Fruit fly (Drosophila melanogaster) whole organism, embryonic: ENCODE results near the gene CG34342.

Experiments used
- B-H1 ChIP-seq: fragments of 200-800 bp; sonication (Bioruptor generic); IDR thresholded peaks from 3 replicates; pipeline ENCODE4 v1.3.6; 2022; ENCODE audit warnings: missing biosample characterization, missing genetic modification characterization
- Bdp1 ChIP-seq: fragments of 200-800 bp; sonication (Bioruptor generic); optimal IDR thresholded peaks from 3 replicates; lab custom pipeline; 2016; ENCODE audit warnings: missing biosample characterization, missing genetic modification characterization
- BtbVII ChIP-seq: fragments of 200-800 bp; sonication (Bioruptor generic); optimal IDR thresholded peaks from 3 replicates; lab custom pipeline; 2017; ENCODE audit warnings: missing biosample characterization, mild to moderate bottlenecking, missing genetic modification characterization
- C15 ChIP-seq: fragments of 200-800 bp; sonication (Bioruptor generic); IDR thresholded peaks from 3 replicates; pipeline ENCODE4 v1.3.6; 2022; ENCODE audit warnings: missing biosample characterization, missing genetic modification characterization
- CG10979 ChIP-seq: fragments of 200-800 bp; sonication (Bioruptor generic); optimal IDR thresholded peaks from 2 replicates; lab custom pipeline; 2018; ENCODE audit warnings: missing biosample characterization, mild to moderate bottlenecking, missing genetic modification characterization, moderate library complexity
- CG11085 ChIP-seq: fragments of 200-800 bp; sonication (Bioruptor generic); IDR thresholded peaks from 2 replicates; pipeline ENCODE4 v1.3.6; 2022; ENCODE audit warnings: missing biosample characterization, missing genetic modification characterization
- CG12219 ChIP-seq: fragments of 200-800 bp; sonication (Bioruptor generic); optimal IDR thresholded peaks from 3 replicates; lab custom pipeline; 2018; ENCODE audit warnings: missing biosample characterization, mild to moderate bottlenecking, missing genetic modification characterization
- CG13894 ChIP-seq: fragments of 200-800 bp; sonication (Bioruptor generic); optimal IDR thresholded peaks from 3 replicates; lab custom pipeline; 2018; ENCODE audit warnings: missing biosample characterization, mild to moderate bottlenecking, missing genetic modification characterization, moderate library complexity
- CG14860 ChIP-seq: fragments of 200-800 bp; sonication (Bioruptor generic); IDR thresholded peaks from 3 replicates; pipeline ENCODE4 v1.3.6; 2022; ENCODE audit warnings: missing biosample characterization, missing genetic modification characterization; ENCODE audit not compliant: partially characterized antibody
- CG15601 ChIP-seq: fragments of 200-800 bp; sonication (Bioruptor generic); optimal IDR thresholded peaks from 3 replicates; lab custom pipeline; 2019; ENCODE audit warnings: missing biosample characterization, mild to moderate bottlenecking, missing genetic modification characterization, moderate library complexity
- CG17328 ChIP-seq: fragments of 200-800 bp; sonication (Bioruptor generic); IDR thresholded peaks from 2 replicates; pipeline ENCODE4 v1.3.6; 2022; ENCODE audit warnings: missing biosample characterization, missing genetic modification characterization
- CG17361 ChIP-seq: fragments of 200-800 bp; sonication (Bioruptor generic); IDR thresholded peaks from 3 replicates; pipeline ENCODE4 v1.3.6; 2022; ENCODE audit warnings: missing biosample characterization, missing genetic modification characterization
- CG17829 ChIP-seq: fragments of 200-800 bp; optimal IDR thresholded peaks from 2 replicates; lab custom pipeline; 2019; ENCODE audit warnings: missing biosample characterization, mild to moderate bottlenecking, missing genetic modification characterization, moderate library complexity
- CG18262 ChIP-seq: fragments of 200-800 bp; optimal IDR thresholded peaks from 3 replicates; lab custom pipeline; 2019; ENCODE audit warnings: missing biosample characterization, mild to moderate bottlenecking, missing genetic modification characterization, moderate library complexity
- CG31388 ChIP-seq: fragments of 200-800 bp; sonication (Bioruptor generic); optimal IDR thresholded peaks from 2 replicates; lab custom pipeline; 2016; ENCODE audit warnings: missing biosample characterization, missing genetic modification characterization
- CG32532 ChIP-seq: fragments of 200-800 bp; sonication (Bioruptor generic); IDR thresholded peaks from 2 replicates; pipeline ENCODE4 v1.3.6; 2022; ENCODE audit warnings: missing biosample characterization, missing genetic modification characterization
- CG3281 ChIP-seq: fragments of 200-800 bp; sonication (Bioruptor generic); optimal IDR thresholded peaks from 3 replicates; lab custom pipeline; 2017; ENCODE audit warnings: missing biosample characterization, mild to moderate bottlenecking, missing genetic modification characterization
- CG5245 ChIP-seq: fragments of 200-800 bp; sonication (Bioruptor generic); optimal IDR thresholded peaks from 3 replicates; lab custom pipeline; 2016; ENCODE audit warnings: missing biosample characterization, missing genetic modification characterization
- CG6689 ChIP-seq: fragments of 200-800 bp; sonication (Bioruptor generic); IDR thresholded peaks from 2 replicates; pipeline ENCODE4 v1.3.6; 2022; ENCODE audit warnings: missing biosample characterization, missing genetic modification characterization
- CG6813 ChIP-seq: fragments of 200-800 bp; sonication (Bioruptor generic); optimal IDR thresholded peaks from 2 replicates; lab custom pipeline; 2017; ENCODE audit warnings: missing biosample characterization, missing genetic modification characterization, mild to moderate bottlenecking, moderate library complexity, missing genetic modification reagents
- CG8388 ChIP-seq: fragments of 200-800 bp; sonication (Bioruptor generic); optimal IDR thresholded peaks from 2 replicates; lab custom pipeline; 2019; ENCODE audit warnings: missing biosample characterization, mild to moderate bottlenecking, missing genetic modification characterization, moderate library complexity
- CG8924 ChIP-seq: fragments of 200-800 bp; optimal IDR thresholded peaks from 3 replicates; lab custom pipeline; 2019; ENCODE audit warnings: missing biosample characterization, mild to moderate bottlenecking, missing genetic modification characterization, moderate library complexity
- D19B ChIP-seq: fragments of 200-800 bp; sonication (Bioruptor generic); optimal IDR thresholded peaks from 2 replicates; lab custom pipeline; 2017; ENCODE audit warnings: missing biosample characterization, mild to moderate bottlenecking, missing genetic modification characterization
- Dek ChIP-seq: fragments of 200-800 bp; sonication (Bioruptor generic); optimal IDR thresholded peaks from 3 replicates; lab custom pipeline; 2019; ENCODE audit warnings: missing biosample characterization, mild to moderate bottlenecking, missing genetic modification characterization, moderate library complexity
- Dfd ChIP-seq, 2 experiments: fragments of >200 bp; optimal IDR thresholded peaks; 2 replicates each; lab custom pipeline; 2017; ENCODE audit warnings: missing biosample characterization in 2 of 2, missing genetic modification characterization in 2 of 2
- Elba2 ChIP-seq: fragments of 200-800 bp; sonication (Bioruptor generic); optimal IDR thresholded peaks from 3 replicates; lab custom pipeline; 2016; ENCODE audit warnings: missing biosample characterization, missing genetic modification characterization
- Fer3 ChIP-seq: fragments of 200-800 bp; sonication (Bioruptor generic); optimal IDR thresholded peaks from 2 replicates; lab custom pipeline; 2018; ENCODE audit warnings: missing biosample characterization, mild to moderate bottlenecking, missing genetic modification characterization, moderate library complexity
- Hsf ChIP-seq: fragments of 200-800 bp; sonication (Bioruptor generic); optimal IDR thresholded peaks from 3 replicates; lab custom pipeline; 2016; ENCODE audit warnings: missing biosample characterization, missing genetic modification characterization
- Lim3 ChIP-seq: fragments of 200-800 bp; sonication (Bioruptor generic); IDR thresholded peaks from 2 replicates; pipeline ENCODE4 v1.3.6; 2022; ENCODE audit warnings: missing biosample characterization, missing genetic modification characterization
- MTF-1 ChIP-seq: fragments of 200-800 bp; sonication (Bioruptor generic); optimal IDR thresholded peaks from 2 replicates; lab custom pipeline; 2018; ENCODE audit warnings: missing biosample characterization, mild to moderate bottlenecking, missing genetic modification characterization, borderline replicate concordance
- Meics ChIP-seq: fragments of 200-800 bp; sonication (Bioruptor generic); optimal IDR thresholded peaks from 2 replicates; lab custom pipeline; 2017; ENCODE audit warnings: missing biosample characterization, mild to moderate bottlenecking, missing genetic modification characterization
- Nf-YB ChIP-seq: fragments of 200-800 bp; sonication (Bioruptor generic); optimal IDR thresholded peaks from 3 replicates; lab custom pipeline; 2019; ENCODE audit warnings: missing biosample characterization, mild to moderate bottlenecking, missing genetic modification characterization, moderate library complexity
- Nf-YC ChIP-seq: fragments of 200-800 bp; optimal IDR thresholded peaks from 3 replicates; lab custom pipeline; 2019; ENCODE audit warnings: missing biosample characterization, mild to moderate bottlenecking, missing genetic modification characterization, moderate library complexity
- Oli ChIP-seq: fragments of 200-800 bp; sonication (Bioruptor generic); optimal IDR thresholded peaks from 2 replicates; lab custom pipeline; 2018; ENCODE audit warnings: missing biosample characterization, mild to moderate bottlenecking, missing genetic modification characterization, moderate library complexity
- Rfx ChIP-seq: fragments of 200-800 bp; sonication (Bioruptor generic); IDR thresholded peaks from 2 replicates; pipeline ENCODE4 v1.3.6; 2022; ENCODE audit warnings: missing biosample characterization, missing genetic modification characterization
- Rx ChIP-seq: fragments of 200-800 bp; sonication (Bioruptor generic); IDR thresholded peaks from 2 replicates; pipeline ENCODE4 v1.3.6; 2022; ENCODE audit warnings: missing biosample characterization, missing genetic modification characterization
- abd-A ChIP-seq: fragments of 200-800 bp; sonication (Bioruptor generic); optimal IDR thresholded peaks from 3 replicates; lab custom pipeline; 2019; ENCODE audit warnings: missing biosample characterization, mild to moderate bottlenecking, missing genetic modification characterization, moderate library complexity
- al ChIP-seq: fragments of 200-800 bp; sonication (Bioruptor generic); IDR thresholded peaks from 2 replicates; pipeline ENCODE4 v1.3.6; 2022; ENCODE audit warnings: missing biosample characterization, missing genetic modification characterization
- chinmo ChIP-seq: fragments of 200-800 bp; sonication (Bioruptor generic); IDR thresholded peaks from 4 replicates; pipeline ENCODE4 v1.3.6; 2022; ENCODE audit warnings: missing biosample characterization, missing genetic modification characterization; ENCODE audit not compliant: partially characterized antibody
- chm ChIP-seq: fragments of 200-800 bp; sonication (Bioruptor generic); IDR thresholded peaks from 2 replicates; pipeline ENCODE4 v1.3.6; 2022; ENCODE audit warnings: missing biosample characterization, missing genetic modification characterization
- dysf ChIP-seq: fragments of 200-800 bp; sonication (Bioruptor generic); IDR thresholded peaks from 3 replicates; pipeline ENCODE4 v1.3.6; 2022; ENCODE audit warnings: missing biosample characterization, missing genetic modification characterization
- ken ChIP-seq: fragments of 200-800 bp; sonication (Bioruptor generic); IDR thresholded peaks from 3 replicates; pipeline ENCODE4 v1.3.6; 2022; ENCODE audit warnings: missing biosample characterization, missing genetic modification characterization
- pan ChIP-seq, 4 experiments: fragments of >200 bp in 3 of 4; fragments of 200-800 bp in 1 of 4; sonication (Bioruptor generic) in 1 of 4; optimal IDR thresholded peaks in 3 of 4; IDR thresholded peaks in 1 of 4; 2 replicates each; pipeline versions ENCODE4 v1.3.6 to Lab custom; 2017 to 2022; ENCODE audit warnings: missing biosample characterization in 2 of 4, missing genetic modification characterization in 2 of 4, mixed read lengths in 1 of 4
- ranshi ChIP-seq: fragments of 200-800 bp; sonication (Bioruptor generic); IDR thresholded peaks from 2 replicates; pipeline ENCODE4 v1.3.6; 2022; ENCODE audit warnings: missing biosample characterization, missing genetic modification characterization
- tio ChIP-seq: fragments of 200-800 bp; sonication (Bioruptor generic); optimal IDR thresholded peaks from 2 replicates; lab custom pipeline; 2017; ENCODE audit warnings: missing biosample characterization, missing genetic modification characterization, inconsistent platforms
- toy ChIP-seq: fragments of 200-800 bp; sonication (Bioruptor generic); IDR thresholded peaks from 2 replicates; pipeline ENCODE4 v1.3.6; 2022; ENCODE audit warnings: missing biosample characterization, missing genetic modification characterization
- unpg ChIP-seq: fragments of 200-800 bp; sonication (Bioruptor generic); optimal IDR thresholded peaks from 3 replicates; lab custom pipeline; 2018; ENCODE audit warnings: missing biosample characterization, mild to moderate bottlenecking, missing genetic modification characterization, moderate library complexity

The CG34342 gene

dm6 chr3L:5510760-5511159 lies at the start of gene CG34342:
CG34342 (minus strand) TSS chr3L:5510860.
- TF ChIP-seq Bdp1 (GFP tag; lab: Kevin White, UChicago) (no peak), MTF-1 (GFP tag; lab: Kevin White, UChicago) (no peak), ranshi (no peak), Rx (GFP tag; lab: Robert Waterston, UW) (no peak), CG15601 (no peak), Meics (GFP tag; lab: Kevin White, UChicago) (no peak), Dfd (GFP tag; optimal IDR thresholded peaks at IDR 0.05; lab: Kevin White, UChicago) (no peak)

- 0 out of 4 replicates have a peak, but pooled peaks have one; percentile 32 for TF ChIP-seq chinmo (GFP tag; lab: Robert Waterston, UW)
- TF ChIP-seq abd-A = peak; percentile 71
- no peak for TF ChIP-seq CG17361 (GFP tag; lab: Robert Waterston, UW)
- TF ChIP-seq CG13894 = peak; percentile 69
Observed at dm6 chr3L:5556195-5556594, 45.5 kb upstream of the CG34342 start.

- TF ChIP-seq unpg (GFP tag; lab: Kevin White, UChicago) = peak; percentile 55
- no peak for TF ChIP-seq ken (GFP tag; lab: Robert Waterston, UW)
- TF ChIP-seq al = peak; percentile 82
- TF ChIP-seq C15 (GFP tag; lab: Robert Waterston, UW) = 0 out of 3 replicates have a peak, but pooled peaks have one; percentile 35
- TF ChIP-seq CG11085 (GFP tag; lab: Robert Waterston, UW) = 0 out of 2 replicates have a peak, but pooled peaks have one; percentile 32
- peak; percentile 65 for TF ChIP-seq Fer3 (tag; lab: Kevin White, UChicago)
- TF ChIP-seq CG31388 (GFP tag; lab: Kevin White, UChicago) = no peak
- TF ChIP-seq dysf (GFP tag; lab: Robert Waterston, UW) = peak; percentile 74
- TF ChIP-seq toy (GFP tag; lab: Robert Waterston, UW) = no peak
- TF ChIP-seq Dek = peak; percentile 38
- peak; percentile 37 for TF ChIP-seq CG3281 (GFP tag; lab: Kevin White, UChicago)
- peak; percentile 34 for TF ChIP-seq CG10979 (tag; lab: Kevin White, UChicago)
- no peak for TF ChIP-seq CG17328 (GFP tag; lab: Robert Waterston, UW)
- TF ChIP-seq BtbVII (GFP tag; lab: Kevin White, UChicago) = peak; percentile 3
- no peak for TF ChIP-seq CG15601
- TF ChIP-seq Hsf = peak; percentile 14
- TF ChIP-seq CG8388 (GFP tag; lab: Kevin White, UChicago) = no peak
- no peak; the same call in 2 of the 3 replicates for TF ChIP-seq B-H1 (GFP tag; lab: Robert Waterston, UW)
- peak; percentile 47 for TF ChIP-seq Oli (tag; lab: Kevin White, UChicago)
- peak; percentile 33 for TF ChIP-seq CG13894
- peak; percentile 14 for TF ChIP-seq D19B (GFP tag; lab: Kevin White, UChicago)
- peak; percentile 40 for TF ChIP-seq CG8924 (tag; lab: Kevin White, UChicago)
- no peak for TF ChIP-seq Elba2
- no peak for TF ChIP-seq CG17829 (tag; lab: Kevin White, UChicago)
- TF ChIP-seq Nf-YB (GFP tag; lab: Kevin White, UChicago) = no peak
- TF ChIP-seq CG12219 (GFP tag; lab: Kevin White, UChicago) = peak; percentile 15
- peak; percentile 25 for TF ChIP-seq CG6813
- TF ChIP-seq tio = peak; percentile 24
- TF ChIP-seq CG6689 = peak; percentile 62; the same call in 1 of the 2 replicates
- TF ChIP-seq pan (optimal IDR thresholded peaks at IDR 0.05; lab: Kevin White, UChicago) = no peak
- TF ChIP-seq pan (GFP tag; optimal IDR thresholded peaks at IDR 0.05 in 1 of 2, IDR thresholded peaks at IDR 0.05 in 1 of 2) = peak in 1 of 2 experiments; percentile 61
- no peak for TF ChIP-seq CG14860
- peak; percentile 87 for TF ChIP-seq Rfx (GFP tag; lab: Robert Waterston, UW)
- no peak for TF ChIP-seq Lim3 (GFP tag; lab: Robert Waterston, UW)
- peak; percentile 70 for TF ChIP-seq CG32532 (GFP tag; lab: Robert Waterston, UW)
- TF ChIP-seq Nf-YC = peak; percentile 24
- no peak for TF ChIP-seq chm
- peak; percentile 24 for TF ChIP-seq CG5245 (GFP tag; lab: Kevin White, UChicago)
- TF ChIP-seq CG18262 (tag; lab: Kevin White, UChicago) = peak; percentile 35
Observed at dm6 chr3L:5554377-5554776, 43.7 kb upstream of the CG34342 start.
